Fruit fly (Drosophila melanogaster) whole organism, embryonic: Measurements from ENCODE around the gene Arc42.

Source experiments
- Abd-B ChIP-seq: fragments of 200-800 bp; sonication (Bioruptor generic); optimal IDR thresholded peaks from 2 replicates; lab custom pipeline; 2018; ENCODE audit warnings: missing biosample characterization, mild to moderate bottlenecking, missing genetic modification characterization, moderate library complexity
- Bteb2 ChIP-seq: fragments of 200-800 bp; sonication (Bioruptor generic); optimal IDR thresholded peaks from 2 replicates; lab custom pipeline; 2016; ENCODE audit warnings: missing biosample characterization, missing genetic modification characterization
- CG10431 ChIP-seq: fragments of 200-800 bp; sonication (Bioruptor generic); optimal IDR thresholded peaks from 3 replicates; lab custom pipeline; 2018; ENCODE audit warnings: missing biosample characterization, mild to moderate bottlenecking, missing genetic modification characterization
- CG12071 ChIP-seq: fragments of 200-800 bp; sonication (Bioruptor generic); optimal IDR thresholded peaks from 3 replicates; lab custom pipeline; 2018; ENCODE audit warnings: missing biosample characterization, mild to moderate bottlenecking, missing genetic modification characterization
- CG12942 ChIP-seq: fragments of 200-800 bp; sonication (Bioruptor generic); optimal IDR thresholded peaks from 3 replicates; lab custom pipeline; 2016; ENCODE audit warnings: missing biosample characterization, missing genetic modification characterization
- CG13424 ChIP-seq: fragments of 200-800 bp; sonication (Bioruptor generic); optimal IDR thresholded peaks from 2 replicates; lab custom pipeline; 2019; ENCODE audit warnings: missing biosample characterization, mild to moderate bottlenecking, missing genetic modification characterization, moderate library complexity
- CG14050 ChIP-seq: fragments of 200-800 bp; sonication (Bioruptor generic); IDR thresholded peaks from 3 replicates; pipeline ENCODE4 v1.3.6; 2022; ENCODE audit warnings: missing biosample characterization, missing genetic modification characterization
- CG15479 ChIP-seq: fragments of 200-800 bp; sonication (Bioruptor generic); optimal IDR thresholded peaks from 3 replicates; lab custom pipeline; 2019; ENCODE audit warnings: missing biosample characterization, mild to moderate bottlenecking, missing genetic modification characterization, moderate library complexity
- CG1792 ChIP-seq: fragments of 200-800 bp; sonication (Bioruptor generic); optimal IDR thresholded peaks from 2 replicates; lab custom pipeline; 2016; ENCODE audit warnings: missing biosample characterization, missing genetic modification characterization
- CG2712 ChIP-seq: fragments of 200-800 bp; optimal IDR thresholded peaks from 3 replicates; lab custom pipeline; 2019; ENCODE audit warnings: missing biosample characterization, mild to moderate bottlenecking, missing genetic modification characterization, moderate library complexity
- CG33557 ChIP-seq: fragments of 200-800 bp; sonication (Bioruptor generic); optimal IDR thresholded peaks from 2 replicates; lab custom pipeline; 2019; ENCODE audit warnings: missing biosample characterization, mild to moderate bottlenecking, missing genetic modification characterization, moderate library complexity
- CG3407 ChIP-seq: fragments of 200-800 bp; sonication (Bioruptor generic); optimal IDR thresholded peaks from 2 replicates; lab custom pipeline; 2018; ENCODE audit warnings: missing biosample characterization, mild to moderate bottlenecking, missing genetic modification characterization
- CG4360 ChIP-seq: fragments of 200-800 bp; sonication (Bioruptor generic); IDR thresholded peaks from 2 replicates; pipeline ENCODE4 v1.3.6; 2022; ENCODE audit warnings: missing biosample characterization, missing genetic modification characterization
- CG4424 ChIP-seq: fragments of 200-800 bp; sonication (Bioruptor generic); optimal IDR thresholded peaks from 3 replicates; lab custom pipeline; 2016; ENCODE audit warnings: missing biosample characterization, missing genetic modification characterization
- CG6175 ChIP-seq: fragments of 200-800 bp; sonication (Bioruptor generic); IDR thresholded peaks from 3 replicates; pipeline ENCODE4 v1.3.6; 2022; ENCODE audit warnings: missing biosample characterization, missing genetic modification characterization
- CG6272 ChIP-seq: fragments of 200-800 bp; sonication (Bioruptor generic); IDR thresholded peaks from 2 replicates; pipeline ENCODE4 v1.3.6; 2022; ENCODE audit warnings: missing biosample characterization, missing genetic modification characterization
- CG6791 ChIP-seq: fragments of 200-800 bp; sonication (Bioruptor generic); IDR thresholded peaks from 3 replicates; pipeline ENCODE4 v1.3.6; 2022; ENCODE audit warnings: missing biosample characterization, missing genetic modification characterization; ENCODE audit not compliant: partially characterized antibody
- CG7556 ChIP-seq: fragments of 200-800 bp; sonication (Bioruptor generic); optimal IDR thresholded peaks from 2 replicates; lab custom pipeline; 2017; ENCODE audit warnings: missing biosample characterization, mild to moderate bottlenecking, missing genetic modification characterization
- CG9437 ChIP-seq: fragments of 200-800 bp; sonication (Bioruptor generic); optimal IDR thresholded peaks from 2 replicates; lab custom pipeline; 2018; ENCODE audit warnings: missing biosample characterization, mild to moderate bottlenecking, missing genetic modification characterization
- D19B ChIP-seq: fragments of 200-800 bp; sonication (Bioruptor generic); optimal IDR thresholded peaks from 2 replicates; lab custom pipeline; 2017; ENCODE audit warnings: missing biosample characterization, mild to moderate bottlenecking, missing genetic modification characterization
- E2f2 ChIP-seq: fragments of 200-800 bp; sonication (Bioruptor generic); IDR thresholded peaks from 2 replicates; pipeline ENCODE4 v1.3.6; 2022; ENCODE audit warnings: missing biosample characterization, missing genetic modification characterization
- Ets65A ChIP-seq: fragments of 200-800 bp; sonication (Bioruptor generic); peaks from one replicate; lab custom pipeline; 2016; ENCODE audit warnings: missing biosample characterization, missing genetic modification characterization
- NK7.1 ChIP-seq: fragments of 200-800 bp; sonication (Bioruptor generic); optimal IDR thresholded peaks from 3 replicates; lab custom pipeline; 2016; ENCODE audit warnings: missing biosample characterization, missing genetic modification characterization
- Nf-YC ChIP-seq: fragments of 200-800 bp; optimal IDR thresholded peaks from 3 replicates; lab custom pipeline; 2019; ENCODE audit warnings: missing biosample characterization, mild to moderate bottlenecking, missing genetic modification characterization, moderate library complexity
- Ravus ChIP-seq: fragments of 200-800 bp; sonication (Bioruptor generic); IDR thresholded peaks from 2 replicates; pipeline ENCODE4 v1.3.6; 2022; ENCODE audit warnings: missing biosample characterization, missing genetic modification characterization
- Rfx ChIP-seq: fragments of 200-800 bp; sonication (Bioruptor generic); IDR thresholded peaks from 2 replicates; pipeline ENCODE4 v1.3.6; 2022; ENCODE audit warnings: missing biosample characterization, missing genetic modification characterization
- Rx ChIP-seq: fragments of 200-800 bp; sonication (Bioruptor generic); IDR thresholded peaks from 2 replicates; pipeline ENCODE4 v1.3.6; 2022; ENCODE audit warnings: missing biosample characterization, missing genetic modification characterization
- Six4 ChIP-seq: fragments of 200-800 bp; sonication (Bioruptor generic); optimal IDR thresholded peaks from 2 replicates; lab custom pipeline; 2016; ENCODE audit warnings: missing biosample characterization, missing genetic modification characterization
- Ssrp ChIP-seq: fragments of 200-800 bp; sonication (Bioruptor generic); optimal IDR thresholded peaks from 2 replicates; lab custom pipeline; 2018; ENCODE audit warnings: missing biosample characterization, mild to moderate bottlenecking, missing genetic modification characterization, moderate library complexity
- bab2 ChIP-seq: fragments of 200-800 bp; sonication (Bioruptor generic); optimal IDR thresholded peaks from 2 replicates; lab custom pipeline; 2016; ENCODE audit warnings: missing biosample characterization, missing genetic modification characterization
- ci ChIP-seq: fragments of 200-800 bp; sonication (Bioruptor generic); IDR thresholded peaks from 3 replicates; pipeline ENCODE4 v1.3.6; 2022; ENCODE audit warnings: missing biosample characterization, missing genetic modification characterization
- dysf ChIP-seq: fragments of 200-800 bp; sonication (Bioruptor generic); IDR thresholded peaks from 3 replicates; pipeline ENCODE4 v1.3.6; 2022; ENCODE audit warnings: missing biosample characterization, missing genetic modification characterization
- eve ChIP-seq, 2 experiments: fragments of >200 bp; optimal IDR thresholded peaks; 2 replicates each; lab custom pipeline; 2017; ENCODE audit warnings: missing biosample characterization in 2 of 2, missing genetic modification characterization in 2 of 2
- fd96Cb ChIP-seq: fragments of 200-800 bp; sonication (Bioruptor generic); optimal IDR thresholded peaks from 2 replicates; lab custom pipeline; 2018; ENCODE audit warnings: missing biosample characterization, mild to moderate bottlenecking, missing genetic modification characterization, moderate library complexity
- grau ChIP-seq: fragments of 200-800 bp; optimal IDR thresholded peaks from 3 replicates; lab custom pipeline; 2019; ENCODE audit warnings: missing biosample characterization, mild to moderate bottlenecking, missing genetic modification characterization, moderate library complexity
- hbn ChIP-seq: fragments of 200-800 bp; sonication (Bioruptor generic); IDR thresholded peaks from 2 replicates; pipeline ENCODE4 v1.3.6; 2022; ENCODE audit warnings: missing biosample characterization, missing genetic modification characterization; ENCODE audit not compliant: partially characterized antibody
- jumu ChIP-seq: fragments of 200-800 bp; sonication (Bioruptor generic); optimal IDR thresholded peaks from 3 replicates; lab custom pipeline; 2016; ENCODE audit warnings: missing biosample characterization, missing genetic modification characterization
- klu ChIP-seq: fragments of 200-800 bp; sonication (Bioruptor generic); IDR thresholded peaks from 2 replicates; pipeline ENCODE4 v1.3.6; 2022; ENCODE audit warnings: missing biosample characterization, missing genetic modification characterization
- kni ChIP-seq: fragments of 200-800 bp; sonication (Bioruptor generic); optimal IDR thresholded peaks from 3 replicates; lab custom pipeline; 2017; ENCODE audit warnings: mild to moderate bottlenecking, missing biosample characterization, missing genetic modification reagents, missing genetic modification characterization
- lmd ChIP-seq: fragments of 200-800 bp; sonication (Bioruptor generic); IDR thresholded peaks from 2 replicates; pipeline ENCODE4 v1.3.6; 2022; ENCODE audit warnings: missing biosample characterization, missing genetic modification characterization
- phol ChIP-seq: fragments of 200-800 bp; sonication (Bioruptor generic); optimal IDR thresholded peaks from 3 replicates; lab custom pipeline; 2018; ENCODE audit warnings: missing biosample characterization, mild to moderate bottlenecking, missing genetic modification characterization, moderate library complexity
- pum ChIP-seq: fragments of 200-800 bp; sonication (Bioruptor generic); optimal IDR thresholded peaks from 2 replicates; lab custom pipeline; 2016; ENCODE audit warnings: missing biosample characterization, missing genetic modification characterization
- repo ChIP-seq: fragments of 200-800 bp; sonication (Bioruptor generic); optimal IDR thresholded peaks from 2 replicates; lab custom pipeline; 2016; ENCODE audit warnings: missing biosample characterization, missing genetic modification characterization
- row ChIP-seq: fragments of 200-800 bp; sonication (Bioruptor generic); IDR thresholded peaks from 3 replicates; pipeline ENCODE4 v1.3.6; 2022; ENCODE audit warnings: missing biosample characterization, missing genetic modification characterization
- sens ChIP-seq: fragments of 200-800 bp; sonication (Bioruptor generic); peaks from one replicate; lab custom pipeline; 2016; ENCODE audit warnings: missing biosample characterization, missing genetic modification characterization
- sna ChIP-seq: fragments of 200-800 bp; sonication (Bioruptor generic); IDR thresholded peaks from 2 replicates; pipeline ENCODE4 v1.3.6; 2022; ENCODE audit warnings: missing biosample characterization, missing genetic modification characterization; ENCODE audit not compliant: partially characterized antibody
- tll ChIP-seq, 2 experiments: fragments of 200-800 bp in 1 of 2; fragments of >200 bp in 1 of 2; sonication (Bioruptor generic) in 1 of 2; optimal IDR thresholded peaks; 2 replicates each; lab custom pipeline; 2017 to 2019; ENCODE audit warnings: missing biosample characterization in 2 of 2, missing genetic modification characterization in 2 of 2, mild to moderate bottlenecking in 1 of 2, moderate library complexity in 1 of 2
- tna ChIP-seq: fragments of 200-800 bp; sonication (Bioruptor generic); IDR thresholded peaks from 2 replicates; pipeline ENCODE4 v1.3.6; 2022; ENCODE audit warnings: missing biosample characterization, missing genetic modification characterization; ENCODE audit not compliant: partially characterized antibody
- toy ChIP-seq: fragments of 200-800 bp; sonication (Bioruptor generic); IDR thresholded peaks from 2 replicates; pipeline ENCODE4 v1.3.6; 2022; ENCODE audit warnings: missing biosample characterization, missing genetic modification characterization
- vvl ChIP-seq: fragments of 200-800 bp; sonication (Bioruptor generic); IDR thresholded peaks from 2 replicates; pipeline ENCODE4 v1.3.6; 2022; ENCODE audit warnings: missing biosample characterization, missing genetic modification characterization
- zf30C ChIP-seq: fragments of 200-800 bp; sonication (Bioruptor generic); optimal IDR thresholded peaks from 3 replicates; lab custom pipeline; 2018; ENCODE audit warnings: missing biosample characterization, mild to moderate bottlenecking, missing genetic modification characterization

Arc42 gene

dm6 chr3R:19830973-19831372 is 46.6 kb upstream of the Arc42 start (continued):
- TF ChIP-seq fd96Cb (tag; lab: Kevin White, UChicago): peak; percentile 61
- TF ChIP-seq toy: 0 out of 2 replicates have a peak, but pooled peaks have one; percentile 7
- TF ChIP-seq jumu (GFP tag; lab: Kevin White, UChicago): peak; percentile 6
- no peak for TF ChIP-seq CG6791 (GFP tag; lab: Robert Waterston, UW)
- peak; percentile 53; the same call in 1 of the 3 replicates for TF ChIP-seq ci (GFP tag; lab: Robert Waterston, UW)
- peak; percentile 72 for TF ChIP-seq grau
- no peak for TF ChIP-seq E2f2 (GFP tag; lab: Robert Waterston, UW)
- peak; percentile 42; the same call in 2 of the 3 replicates for TF ChIP-seq CG14050 (GFP tag; lab: Robert Waterston, UW)
- peak; percentile 92 for TF ChIP-seq sens (GFP tag; lab: Kevin White, UChicago)
- TF ChIP-seq klu (GFP tag; lab: Robert Waterston, UW): peak; percentile 49; the same call in 1 of the 2 replicates
- TF ChIP-seq CG15479 (GFP tag; lab: Kevin White, UChicago): no peak
- TF ChIP-seq bab2 (GFP tag; lab: Kevin White, UChicago): peak; percentile 37
- peak; percentile 83 for TF ChIP-seq vvl (GFP tag; lab: Robert Waterston, UW)
- no peak for TF ChIP-seq repo (GFP tag; lab: Kevin White, UChicago)
- TF ChIP-seq Rfx: peak; percentile 85
- TF ChIP-seq hbn (GFP tag; lab: Robert Waterston, UW): no peak
- peak; percentile 73 for TF ChIP-seq row (GFP tag; lab: Robert Waterston, UW)
- TF ChIP-seq CG10431: no peak
- TF ChIP-seq kni: no peak
- TF ChIP-seq zf30C (GFP tag; lab: Kevin White, UChicago): no peak
- peak; percentile 41 for TF ChIP-seq Bteb2
- TF ChIP-seq Ets65A (GFP tag; lab: Kevin White, UChicago): peak; percentile 88
- peak; percentile 52 for TF ChIP-seq CG9437
- peak; percentile 1 for TF ChIP-seq Six4 (GFP tag; lab: Kevin White, UChicago)
- TF ChIP-seq eve (GFP tag; optimal IDR thresholded peaks at IDR 0.05; lab: Kevin White, UChicago): peak in 1 of 2 experiments; percentile 41
- 0 out of 3 replicates have a peak, but pooled peaks have one; percentile 22 for TF ChIP-seq CG6175 (GFP tag; lab: Robert Waterston, UW)
- TF ChIP-seq CG1792: no peak
- no peak for TF ChIP-seq CG33557 (GFP tag; lab: Kevin White, UChicago)
- TF ChIP-seq lmd: peak; percentile 69
- peak; percentile 8 for TF ChIP-seq Nf-YC
- TF ChIP-seq CG12942 (GFP tag; lab: Kevin White, UChicago): peak; percentile 17
- peak; percentile 31 for TF ChIP-seq pum
- peak; percentile 57 for TF ChIP-seq Abd-B (GFP tag; lab: Kevin White, UChicago)
- TF ChIP-seq CG7556 (GFP tag; lab: Kevin White, UChicago): peak; percentile 77
- no peak; the same call in 1 of the 2 replicates for TF ChIP-seq Ravus (GFP tag; lab: Robert Waterston, UW)
- peak; percentile 33 for TF ChIP-seq NK7.1
- peak; percentile 2 for TF ChIP-seq D19B (GFP tag; lab: Kevin White, UChicago)
- peak; percentile 49 for TF ChIP-seq CG3407 (GFP tag; lab: Kevin White, UChicago)
- TF ChIP-seq phol: peak; percentile 63
- peak; percentile 70 for TF ChIP-seq CG13424 (tag; lab: Kevin White, UChicago)
- TF ChIP-seq Ssrp: peak; percentile 50
- TF ChIP-seq tll (GFP tag; optimal IDR thresholded peaks at IDR 0.05; lab: Kevin White, UChicago): no peak
- TF ChIP-seq CG4360 (GFP tag; lab: Robert Waterston, UW): no peak
- no peak for TF ChIP-seq tna (GFP tag; lab: Robert Waterston, UW)
- TF ChIP-seq CG4424 (GFP tag; lab: Kevin White, UChicago): peak; percentile 46
- peak; percentile 81; the same call in 2 of the 3 replicates for TF ChIP-seq dysf (GFP tag; lab: Robert Waterston, UW)
- peak; percentile 61 for TF ChIP-seq CG12071 (GFP tag; lab: Kevin White, UChicago)
- peak; percentile 70 for TF ChIP-seq CG2712 (tag; lab: Kevin White, UChicago)
- TF ChIP-seq CG6272 (GFP tag; lab: Robert Waterston, UW): no peak
- TF ChIP-seq Rx (GFP tag; lab: Robert Waterston, UW): peak; percentile 63
- TF ChIP-seq sna (GFP tag; lab: Robert Waterston, UW): no peak
